Worm (Caenorhabditis elegans): Measurements from ENCODE around the gene ttc-17.

ttc-17 gene

DNA sequence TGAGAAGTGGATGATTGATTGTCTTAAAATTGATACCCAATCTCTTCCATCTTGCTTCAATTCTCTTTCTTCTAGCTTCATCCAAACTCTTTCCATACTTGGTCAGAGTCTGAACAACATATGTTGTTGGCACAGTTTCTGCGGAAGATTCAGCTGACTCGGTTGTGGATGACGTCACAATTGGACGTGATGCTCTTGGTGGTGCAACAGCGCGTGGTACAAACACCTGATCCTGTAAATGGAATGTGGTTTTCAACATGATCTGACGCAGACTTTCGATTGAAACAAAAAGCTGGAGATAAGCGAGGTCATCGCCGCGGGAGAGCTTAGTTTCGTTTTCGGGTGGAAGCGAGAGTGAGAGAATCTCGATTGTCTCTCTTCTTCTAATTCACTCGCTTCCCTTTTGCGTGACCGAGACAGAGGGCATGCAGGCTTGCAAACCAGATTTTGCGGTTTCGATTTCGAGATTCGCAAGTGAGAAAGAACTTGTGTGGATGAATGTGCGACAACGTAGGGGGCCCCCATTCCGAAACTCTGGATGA, 14.3 kb upstream of the ttc-17 start:
- no peak for TF ChIP-seq unc-62 (GFP tag; optimal IDR thresholded peaks at IDR 0.05)

DNA sequence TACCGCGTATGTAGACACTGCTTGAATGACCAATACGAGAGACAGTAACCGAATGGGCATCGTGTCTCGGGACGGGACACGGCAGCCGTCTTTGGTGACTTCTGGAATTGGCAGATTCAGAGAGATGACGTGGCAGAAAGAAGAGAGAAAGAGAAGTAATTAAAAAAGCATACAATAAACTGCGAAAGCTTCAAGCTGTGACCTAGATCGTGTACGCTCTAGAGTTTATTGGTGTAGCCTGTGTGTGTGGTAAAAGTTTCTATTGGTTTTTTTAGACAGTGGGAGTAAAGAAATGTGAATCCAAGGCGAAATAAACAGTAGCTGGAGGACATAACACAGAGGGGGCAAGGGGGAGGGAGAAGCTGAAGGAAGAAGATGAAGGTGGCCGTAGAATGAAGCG, 12.9 kb upstream of the ttc-17 start, which contains the start of gene T19A5.3:
Gene T19A5.3 (minus strand): TSS at position 101 of the 400 bp plus-strand sequence.
- no peak for TF ChIP-seq unc-62 (GFP tag; optimal IDR thresholded peaks at IDR 0.05)

DNA sequence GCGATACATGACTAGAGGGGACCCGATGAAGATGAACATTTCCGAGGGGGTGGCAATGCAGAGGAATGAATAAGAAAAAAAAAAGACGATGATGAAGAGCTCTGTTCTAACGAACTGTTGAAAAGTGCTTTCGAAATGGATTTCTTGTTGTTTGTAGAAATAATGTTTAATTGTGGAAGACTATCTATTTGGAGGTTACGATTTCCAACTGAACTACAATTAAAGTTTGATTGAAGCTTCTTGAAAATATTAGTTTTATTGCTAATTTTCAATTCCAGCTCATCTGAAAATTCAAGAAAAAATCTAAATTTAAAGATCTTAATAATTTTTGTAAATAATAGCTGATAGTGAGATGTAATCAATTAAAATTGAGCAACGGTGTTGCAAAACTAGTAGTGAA, 12.4 kb upstream of the ttc-17 start:
- TF ChIP-seq unc-62 (GFP tag; optimal IDR thresholded peaks at IDR 0.05): no peak

DNA sequence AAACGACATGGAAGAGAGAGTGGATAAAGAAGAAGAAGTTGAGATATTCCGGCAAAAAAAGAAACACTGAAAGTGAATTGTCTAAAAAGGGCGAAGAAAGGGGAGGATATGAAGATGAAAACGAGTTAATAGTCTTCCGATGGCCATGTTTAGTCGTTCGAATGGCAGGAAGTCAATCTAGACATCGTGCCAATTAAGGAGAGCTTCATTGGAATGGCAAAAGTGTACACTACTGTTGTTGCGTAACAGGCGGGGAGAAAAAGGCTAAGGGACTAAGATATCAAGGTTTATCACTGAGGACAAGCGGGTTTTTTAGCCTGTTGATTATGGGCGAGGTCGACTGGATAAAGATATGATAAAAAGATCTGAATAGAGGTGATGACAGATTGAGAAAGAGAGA, 10.7 kb upstream of the ttc-17 start:
- no peak for TF ChIP-seq unc-62 (GFP tag; optimal IDR thresholded peaks at IDR 0.05)

DNA sequence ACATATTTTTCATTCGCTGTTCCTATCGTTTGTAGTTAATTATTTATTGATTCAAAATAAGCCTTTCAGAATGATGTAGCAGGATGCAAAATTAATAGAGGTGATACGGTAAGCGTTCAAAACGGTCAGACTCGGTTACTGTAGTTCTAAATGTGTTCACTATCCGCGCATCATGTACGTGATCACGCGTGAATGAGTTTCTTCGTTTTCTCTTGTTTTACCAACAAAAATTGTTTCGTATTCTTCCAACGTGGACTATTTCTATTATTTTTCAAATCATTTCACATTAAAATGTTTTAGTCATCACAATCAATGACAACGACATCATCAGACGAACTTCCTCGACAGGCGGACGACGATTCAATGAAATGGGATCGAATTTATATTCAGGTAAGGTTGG, 9.3 kb upstream of the ttc-17 start, which contains the start of gene gck-1:
Gene gck-1 (plus strand): TSS at position 301 of the 400 bp plus-strand sequence.
- TF ChIP-seq unc-62 (GFP tag; optimal IDR thresholded peaks at IDR 0.05): no peak

DNA sequence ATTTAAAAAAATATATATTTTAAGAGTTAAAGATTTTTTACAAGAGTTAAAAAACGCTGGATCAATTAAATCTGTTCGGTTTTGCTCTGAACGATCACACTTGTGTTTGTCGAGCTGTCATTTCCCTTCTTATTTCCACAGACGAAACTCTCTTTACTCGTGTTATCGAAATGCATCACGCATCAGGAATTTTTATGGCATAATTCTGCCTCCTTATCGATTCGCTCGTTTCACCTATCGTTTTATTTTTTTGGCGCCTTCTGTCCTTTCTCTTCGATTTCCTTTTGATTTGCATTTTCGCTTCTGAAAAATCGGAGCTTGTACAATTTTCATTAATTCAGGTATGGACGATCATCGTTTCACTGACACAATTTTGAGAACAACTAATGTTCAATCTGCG, 8.5 kb upstream of the ttc-17 start:
- TF ChIP-seq unc-62 (GFP tag; optimal IDR thresholded peaks at IDR 0.05): no peak

DNA sequence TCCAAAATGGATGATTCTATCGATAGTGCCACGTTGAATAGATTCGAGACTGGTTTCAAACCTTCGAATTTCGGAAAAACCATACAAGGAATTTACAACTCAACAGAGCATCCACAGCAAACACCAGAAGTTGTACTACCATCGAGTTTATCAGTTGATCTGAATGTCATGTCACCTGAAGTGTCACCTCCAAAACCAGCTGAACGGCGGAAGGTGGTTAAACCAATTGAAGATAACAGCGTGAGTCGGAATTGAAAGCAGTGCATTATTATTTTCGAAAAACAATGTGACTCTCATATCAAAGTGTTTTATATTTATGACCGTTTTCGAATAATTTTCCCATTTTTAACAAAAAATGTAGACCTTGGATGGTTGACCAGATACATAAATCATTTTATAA, 7.8 kb upstream of the ttc-17 start:
- TF ChIP-seq unc-62 (GFP tag; optimal IDR thresholded peaks at IDR 0.05): no peak

DNA sequence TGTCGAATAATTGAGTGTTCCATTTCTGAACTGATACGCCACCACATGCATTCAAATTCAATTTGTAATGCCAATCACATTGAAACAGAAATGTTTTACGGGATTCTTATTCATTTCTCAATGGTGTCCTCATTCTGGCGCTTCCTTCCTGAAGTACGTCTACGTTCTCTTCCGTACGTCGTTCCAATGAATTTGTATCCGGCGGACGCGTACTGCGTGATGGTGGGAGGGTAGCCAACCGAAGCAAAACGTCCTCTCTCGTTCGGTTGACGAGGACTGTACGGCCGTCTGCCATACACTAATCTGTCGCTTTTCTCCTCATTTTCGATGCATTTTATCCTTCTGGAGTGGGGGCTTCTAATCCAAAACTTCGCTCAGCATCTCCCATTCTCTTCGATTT, 7.0 kb upstream of the ttc-17 start:
- no peak for TF ChIP-seq unc-62 (GFP tag; optimal IDR thresholded peaks at IDR 0.05)

DNA sequence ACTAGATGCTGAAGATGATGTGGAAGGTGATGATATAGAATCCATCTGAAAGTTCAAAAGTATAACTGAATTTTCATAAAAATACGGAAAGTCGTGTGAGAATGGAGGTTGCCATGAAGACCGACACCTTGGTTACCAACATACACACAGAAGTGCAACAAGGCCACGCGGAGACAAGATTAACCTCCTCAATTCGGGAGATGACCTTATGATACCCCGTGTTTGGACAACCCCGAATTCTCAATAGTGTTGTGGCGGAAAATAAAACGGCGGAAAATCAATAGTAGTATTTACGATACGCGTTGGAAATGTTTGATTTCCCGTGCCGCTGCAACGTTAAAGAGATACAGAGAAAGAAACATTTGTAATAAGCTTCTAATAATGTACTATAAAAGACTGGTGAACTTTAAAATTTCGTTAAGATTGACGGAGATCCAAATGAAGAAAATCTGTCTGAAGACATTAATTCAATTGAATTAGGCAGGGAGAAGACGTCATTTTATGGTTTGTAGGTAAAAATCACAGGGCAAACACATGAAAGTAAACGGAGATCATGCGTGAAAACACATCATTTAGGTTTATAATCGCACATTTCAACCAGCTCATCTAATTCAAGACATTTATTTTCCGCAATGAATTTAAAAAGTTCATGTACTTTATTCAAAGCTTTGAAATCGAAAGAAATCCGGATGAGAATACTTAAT, 7.4 kb downstream of the ttc-17 start, which contains the start of gene nhr-44:
Gene nhr-44 (minus strand): TSS at position 51 of the 704 bp plus-strand sequence.
- no peak for TF ChIP-seq unc-62 (GFP tag; optimal IDR thresholded peaks at IDR 0.05)

DNA sequence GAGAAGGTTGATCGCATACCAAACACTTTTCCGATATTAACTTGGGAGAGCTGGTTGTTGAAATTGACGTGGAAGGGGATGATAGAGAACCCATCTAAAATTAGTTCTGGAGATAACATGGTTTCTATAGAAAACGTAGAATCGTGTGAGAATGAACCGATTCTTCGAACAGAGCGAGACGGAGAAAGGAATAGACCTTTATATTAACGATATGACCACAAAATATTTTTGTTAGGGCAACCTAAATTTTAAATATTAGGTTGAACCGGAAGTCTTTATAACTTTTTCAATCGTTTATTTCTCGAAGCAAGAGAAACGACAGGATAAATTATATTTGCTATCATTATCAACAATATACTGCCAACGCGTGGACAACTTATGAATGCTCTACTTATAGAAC, 9.2 kb downstream of the ttc-17 start, which contains the start of gene nhr-219:
Gene nhr-219 (minus strand): TSS at position 101 of the 400 bp plus-strand sequence.
- no peak for TF ChIP-seq unc-62 (GFP tag; optimal IDR thresholded peaks at IDR 0.05)

DNA sequence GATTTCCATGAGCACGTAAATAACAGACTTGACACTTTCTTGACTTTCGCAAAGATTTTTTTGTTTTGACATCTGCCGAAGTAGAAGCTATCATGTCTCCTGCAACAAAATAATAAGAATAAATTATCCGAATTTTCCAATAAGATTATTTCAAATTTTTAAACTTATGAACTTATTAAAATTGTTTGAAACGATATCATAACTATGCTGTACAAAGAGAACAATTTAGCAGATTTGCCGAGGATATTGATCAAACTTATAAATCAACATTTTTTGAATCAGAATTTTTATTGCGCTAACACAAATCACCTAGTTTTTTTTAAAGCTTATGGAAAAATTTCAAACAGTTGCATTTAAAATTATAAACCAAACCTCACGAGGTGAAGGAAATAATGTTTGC, 15.4 kb downstream of the ttc-17 start, which contains the start of gene nhr-195:
Gene nhr-195 (minus strand): TSS at position 101 of the 400 bp plus-strand sequence.
- TF ChIP-seq unc-62 (GFP tag; optimal IDR thresholded peaks at IDR 0.05): no peak

DNA sequence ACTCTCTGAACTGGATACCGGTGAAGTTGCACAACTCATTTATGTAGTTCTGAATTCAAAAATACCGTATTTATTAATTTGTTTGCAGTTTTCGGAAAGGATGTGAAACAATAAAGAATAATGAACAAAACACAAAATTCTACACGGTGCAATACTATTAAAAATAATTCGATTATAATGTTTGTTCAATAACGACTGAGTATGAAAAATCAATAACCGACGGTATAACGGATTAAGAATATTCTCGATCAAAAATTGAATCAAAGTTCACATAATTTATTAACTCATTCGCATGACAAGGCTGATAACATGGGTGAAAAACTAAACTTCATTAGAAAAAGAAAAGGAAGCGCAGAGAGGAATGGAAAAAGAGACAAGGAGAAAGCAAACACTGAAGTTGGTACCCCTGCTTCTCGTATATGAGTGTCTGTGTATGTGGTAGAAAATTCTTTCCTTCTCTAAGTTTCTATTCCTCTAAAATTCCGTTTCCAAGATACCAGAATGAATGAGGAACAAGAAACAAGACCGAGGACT, 18.1 kb downstream of the ttc-17 start, which contains the start of gene nhr-143:
Gene nhr-143 (minus strand): TSS at position 51 of the 534 bp plus-strand sequence.
- no peak for TF ChIP-seq unc-62 (GFP tag; optimal IDR thresholded peaks at IDR 0.05)

DNA sequence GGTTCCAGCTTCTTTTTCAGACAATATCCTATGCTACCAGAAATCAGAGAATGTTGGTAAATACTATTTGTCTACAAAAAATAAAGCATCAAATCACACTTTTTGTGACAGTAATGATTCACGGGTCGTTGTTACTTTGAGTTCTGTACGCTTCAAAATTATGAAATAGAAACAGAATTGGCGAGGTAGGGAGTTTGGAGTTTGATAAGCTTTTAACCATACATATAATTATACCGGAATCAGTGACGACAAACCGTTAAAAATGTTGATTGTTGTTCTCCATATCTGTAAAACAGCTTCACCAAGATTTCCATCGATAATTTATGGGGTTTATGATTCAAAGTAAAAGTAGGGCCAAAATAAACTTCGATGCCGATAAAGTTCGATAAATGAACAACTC, 21.1 kb downstream of the ttc-17 start:
- TF ChIP-seq unc-62 (GFP tag; optimal IDR thresholded peaks at IDR 0.05): no peak

DNA sequence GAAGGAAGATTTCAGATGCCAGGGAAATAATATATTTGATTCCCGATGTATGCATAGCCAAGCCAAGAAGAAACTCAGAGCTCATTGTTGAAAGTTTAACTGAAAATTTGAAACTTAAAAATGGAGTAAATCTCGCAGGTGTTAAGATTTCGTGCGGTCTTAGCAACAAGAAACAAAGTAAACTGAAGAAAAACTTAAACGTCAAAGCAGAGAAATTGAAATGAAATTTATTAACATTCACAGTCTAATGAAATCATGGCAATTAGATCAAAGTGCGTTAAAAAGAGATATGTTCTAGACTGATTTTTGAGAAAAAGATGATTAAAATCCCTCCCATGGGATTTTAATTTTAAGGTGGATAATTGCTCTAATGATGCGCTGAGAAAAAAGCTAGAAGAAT, 24.0 kb downstream of the ttc-17 start, which contains the start of gene str-84:
Gene str-84 (minus strand): TSS at position 101 of the 400 bp plus-strand sequence.
- no peak for TF ChIP-seq unc-62 (GFP tag; optimal IDR thresholded peaks at IDR 0.05)

DNA sequence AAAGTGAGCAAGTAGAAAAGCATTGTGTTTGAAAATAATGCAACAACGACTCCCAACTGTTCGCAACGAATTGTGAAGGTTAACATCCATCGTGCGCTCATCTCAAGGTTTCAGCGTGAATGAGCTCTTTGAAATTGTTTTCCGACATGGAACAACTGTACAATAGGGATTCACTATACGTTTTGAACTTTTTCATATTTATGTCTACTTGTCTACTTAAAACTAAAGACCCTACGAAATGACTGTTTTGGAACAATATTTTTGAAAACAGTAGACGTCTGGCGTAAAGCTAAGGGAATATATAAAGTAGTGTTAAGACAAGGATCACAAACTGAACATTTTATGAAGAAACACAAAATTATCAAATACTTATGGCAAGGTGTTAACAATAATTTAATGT, 26.8 kb downstream of the ttc-17 start, which contains the start of gene str-86:
Gene str-86 (minus strand): TSS at position 101 of the 400 bp plus-strand sequence.
- TF ChIP-seq unc-62 (GFP tag; optimal IDR thresholded peaks at IDR 0.05): no peak

DNA sequence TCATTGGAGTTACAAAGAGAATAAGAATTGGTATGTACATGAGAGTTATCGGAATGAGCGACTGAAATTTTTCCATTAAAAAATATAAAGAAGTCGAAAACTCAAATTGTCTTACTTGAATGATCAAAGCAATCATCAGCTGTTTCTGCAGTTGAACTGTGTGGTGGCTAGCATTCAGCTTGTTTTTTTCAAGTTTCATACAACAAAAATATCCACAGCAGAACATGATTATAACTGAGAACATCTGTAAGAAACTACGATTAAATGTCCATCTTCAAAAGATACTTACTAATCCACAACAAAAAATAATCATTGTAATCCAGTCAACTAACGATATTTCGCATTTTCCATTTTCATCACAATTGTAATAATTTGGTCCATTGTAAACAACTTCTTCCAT, 27.9 kb downstream of the ttc-17 start:
- no peak for TF ChIP-seq unc-62 (GFP tag; optimal IDR thresholded peaks at IDR 0.05)

DNA sequence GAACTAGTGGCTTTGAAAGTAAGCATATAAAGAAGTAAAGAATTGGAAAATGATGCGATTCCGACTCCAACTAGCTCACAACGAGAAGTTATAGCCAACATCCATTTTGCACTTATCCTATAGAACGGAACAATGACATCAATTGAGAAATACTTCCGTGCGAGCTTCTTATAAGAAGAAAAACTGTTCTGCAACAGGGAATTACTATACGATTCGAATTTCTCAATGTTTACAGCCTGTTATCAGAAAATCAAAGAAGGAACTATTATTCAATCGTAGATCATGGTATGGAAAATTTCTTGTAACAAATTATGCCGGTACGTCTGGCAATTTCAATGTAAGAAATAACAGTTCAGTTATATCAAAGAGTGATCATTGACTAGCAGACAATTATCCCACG, 28.9 kb downstream of the ttc-17 start, which contains the start of gene str-85:
Gene str-85 (minus strand): TSS at position 101 of the 400 bp plus-strand sequence.
- TF ChIP-seq unc-62 (GFP tag; optimal IDR thresholded peaks at IDR 0.05): no peak
